Fruit fly (Drosophila melanogaster) whole organism, embryonic: ENCODE data around the gene nxf2.
A peak's percentile ranks its signal among the peaks of the same experiment; 100 is the strongest.

ENCODE experiments used
- B-H1 ChIP-seq: fragments of 200-800 bp; sonication (Bioruptor generic); IDR thresholded peaks from 3 replicates; pipeline ENCODE4 v1.3.6; 2022; ENCODE audit warnings: missing biosample characterization, missing genetic modification characterization
- C15 ChIP-seq: fragments of 200-800 bp; sonication (Bioruptor generic); IDR thresholded peaks from 3 replicates; pipeline ENCODE4 v1.3.6; 2022; ENCODE audit warnings: missing biosample characterization, missing genetic modification characterization
- CG10209 ChIP-seq: fragments of 200-800 bp; sonication (Bioruptor generic); optimal IDR thresholded peaks from 3 replicates; lab custom pipeline; 2017; ENCODE audit warnings: missing biosample characterization, mild to moderate bottlenecking, missing genetic modification characterization, missing genetic modification reagents
- CG10959 ChIP-seq: fragments of 200-800 bp; sonication (Bioruptor generic); IDR thresholded peaks from 2 replicates; pipeline ENCODE4 v1.3.6; 2022; ENCODE audit warnings: missing biosample characterization, missing genetic modification characterization
- CG11695 ChIP-seq: fragments of 200-800 bp; sonication (Bioruptor generic); IDR thresholded peaks from 3 replicates; pipeline ENCODE4 v1.3.6; 2022; ENCODE audit warnings: missing biosample characterization, missing genetic modification characterization
- CG12299 ChIP-seq: fragments of 200-800 bp; sonication (Bioruptor generic); optimal IDR thresholded peaks from 2 replicates; lab custom pipeline; 2018; ENCODE audit warnings: missing biosample characterization, mild to moderate bottlenecking, missing genetic modification characterization
- CG1602 ChIP-seq: fragments of 200-800 bp; sonication (Bioruptor generic); optimal IDR thresholded peaks from 3 replicates; lab custom pipeline; 2016; ENCODE audit warnings: missing biosample characterization, missing genetic modification characterization
- CG3163 ChIP-seq: fragments of 200-800 bp; sonication (Bioruptor generic); optimal IDR thresholded peaks from 3 replicates; lab custom pipeline; 2016; ENCODE audit warnings: missing biosample characterization, missing genetic modification characterization
- CG34376 ChIP-seq: fragments of 200-800 bp; sonication (Bioruptor generic); optimal IDR thresholded peaks from 2 replicates; lab custom pipeline; 2018; ENCODE audit warnings: missing biosample characterization, mild to moderate bottlenecking, missing genetic modification characterization
- CG3726 ChIP-seq: fragments of 200-800 bp; sonication (Bioruptor generic); IDR thresholded peaks from 3 replicates; pipeline ENCODE4, ENCODE4 v1.3.6; 2022; ENCODE audit warnings: missing biosample characterization, missing genetic modification characterization
- CG4404 ChIP-seq: fragments of 200-800 bp; sonication (Bioruptor generic); IDR thresholded peaks from 2 replicates; pipeline ENCODE4 v1.3.6; 2022; ENCODE audit warnings: missing biosample characterization, missing genetic modification characterization
- CG5953 ChIP-seq: fragments of 200-800 bp; sonication (Bioruptor generic); IDR thresholded peaks from 2 replicates; pipeline ENCODE4 v1.3.6; 2022; ENCODE audit warnings: missing biosample characterization, missing genetic modification characterization
- CG6683 ChIP-seq: fragments of 200-800 bp; sonication (Bioruptor generic); optimal IDR thresholded peaks from 2 replicates; lab custom pipeline; 2017; ENCODE audit warnings: missing biosample characterization, mild to moderate bottlenecking, missing genetic modification characterization, missing genetic modification reagents
- CG6813 ChIP-seq: fragments of 200-800 bp; sonication (Bioruptor generic); optimal IDR thresholded peaks from 2 replicates; lab custom pipeline; 2017; ENCODE audit warnings: missing biosample characterization, missing genetic modification characterization, mild to moderate bottlenecking, moderate library complexity, missing genetic modification reagents
- CG8281 ChIP-seq: fragments of 200-800 bp; sonication (Bioruptor generic); optimal IDR thresholded peaks from 2 replicates; lab custom pipeline; 2018; ENCODE audit warnings: missing biosample characterization, mild to moderate bottlenecking, missing genetic modification characterization, moderate library complexity
- CG9437 ChIP-seq: fragments of 200-800 bp; sonication (Bioruptor generic); optimal IDR thresholded peaks from 2 replicates; lab custom pipeline; 2018; ENCODE audit warnings: missing biosample characterization, mild to moderate bottlenecking, missing genetic modification characterization
- CG9609 ChIP-seq: fragments of 200-800 bp; sonication (Bioruptor generic); optimal IDR thresholded peaks from 3 replicates; lab custom pipeline; 2016; ENCODE audit warnings: missing biosample characterization, missing genetic modification characterization
- CG9797 ChIP-seq: fragments of 200-800 bp; sonication (Bioruptor generic); optimal IDR thresholded peaks from 3 replicates; lab custom pipeline; 2018; ENCODE audit warnings: missing biosample characterization, mild to moderate bottlenecking, missing genetic modification characterization
- CrebB ChIP-seq: fragments of 200-800 bp; sonication (Bioruptor generic); optimal IDR thresholded peaks from 3 replicates; lab custom pipeline; 2018; ENCODE audit warnings: missing biosample characterization, mild to moderate bottlenecking, missing genetic modification characterization
- Elba2 ChIP-seq: fragments of 200-800 bp; sonication (Bioruptor generic); optimal IDR thresholded peaks from 3 replicates; lab custom pipeline; 2016; ENCODE audit warnings: missing biosample characterization, missing genetic modification characterization
- Fer1 ChIP-seq: fragments of 200-800 bp; sonication (Bioruptor generic); optimal IDR thresholded peaks from 2 replicates; lab custom pipeline; 2017; ENCODE audit warnings: missing biosample characterization, mild to moderate bottlenecking, missing genetic modification characterization
- GATAe ChIP-seq: fragments of 200-800 bp; sonication (Bioruptor generic); conservative IDR thresholded peaks from 2 replicates; pipeline ENCODE4 v1.3.6; 2022; ENCODE audit warnings: missing biosample characterization, missing genetic modification characterization
- Jarid2 ChIP-seq: fragments of 200-800 bp; sonication (Bioruptor generic); optimal IDR thresholded peaks from 3 replicates; lab custom pipeline; 2017; ENCODE audit warnings: mild to moderate bottlenecking, missing biosample characterization, missing genetic modification reagents, missing genetic modification characterization
- Lpt ChIP-seq: fragments of >200 bp; optimal IDR thresholded peaks from 2 replicates; lab custom pipeline; 2018; ENCODE audit warnings: missing biosample characterization, missing genetic modification characterization
- Optix ChIP-seq: fragments of 200-800 bp; sonication (Bioruptor generic); IDR thresholded peaks from 3 replicates; pipeline ENCODE4 v1.3.6; 2022; ENCODE audit warnings: missing biosample characterization, missing genetic modification characterization
- PHDP ChIP-seq: fragments of 200-800 bp; sonication (Bioruptor generic); optimal IDR thresholded peaks from 3 replicates; lab custom pipeline; 2018; ENCODE audit warnings: missing biosample characterization, mild to moderate bottlenecking, missing genetic modification characterization, moderate library complexity
- ash1 ChIP-seq: fragments of 200-800 bp; sonication (Bioruptor generic); optimal IDR thresholded peaks from 2 replicates; lab custom pipeline; 2018; ENCODE audit warnings: missing biosample characterization, mild to moderate bottlenecking, missing genetic modification characterization
- cwo ChIP-seq: fragments of 200-800 bp; sonication (Bioruptor generic); optimal IDR thresholded peaks from 3 replicates; lab custom pipeline; 2017; ENCODE audit warnings: missing biosample characterization, missing genetic modification characterization, mild to moderate bottlenecking, moderate library complexity, missing genetic modification reagents
- dm ChIP-seq: fragments of 200-800 bp; sonication (Bioruptor generic); optimal IDR thresholded peaks from 3 replicates; lab custom pipeline; 2016; ENCODE audit warnings: missing biosample characterization, missing genetic modification characterization
- dmrt11E ChIP-seq: fragments of 200-800 bp; sonication (Bioruptor generic); optimal IDR thresholded peaks from 3 replicates; lab custom pipeline; 2018; ENCODE audit warnings: missing biosample characterization, mild to moderate bottlenecking, missing genetic modification characterization, moderate library complexity
- en ChIP-seq: fragments of 200-800 bp; sonication (Bioruptor generic); optimal IDR thresholded peaks from 2 replicates; lab custom pipeline; 2016; ENCODE audit warnings: missing biosample characterization, missing genetic modification characterization
- eve ChIP-seq, 2 experiments: fragments of >200 bp; optimal IDR thresholded peaks; 2 replicates each; lab custom pipeline; 2017; ENCODE audit warnings: missing biosample characterization in 2 of 2, missing genetic modification characterization in 2 of 2
- exex ChIP-seq: fragments of 200-800 bp; sonication (Bioruptor generic); optimal IDR thresholded peaks from 4 replicates; lab custom pipeline; 2018; ENCODE audit warnings: missing biosample characterization, mild to moderate bottlenecking, missing genetic modification characterization, moderate library complexity
- fd3F ChIP-seq: fragments of 200-800 bp; sonication (Bioruptor generic); optimal IDR thresholded peaks from 2 replicates; lab custom pipeline; 2018; ENCODE audit warnings: missing biosample characterization, mild to moderate bottlenecking, missing genetic modification characterization, moderate library complexity
- fru ChIP-seq: fragments of >200 bp; optimal IDR thresholded peaks from 2 replicates; lab custom pipeline; 2017
- hkb ChIP-seq, 2 experiments: fragments of 200-800 bp in 1 of 2; fragments of >200 bp in 1 of 2; sonication (Bioruptor generic) in 1 of 2; IDR thresholded peaks in 1 of 2; optimal IDR thresholded peaks in 1 of 2; 2 replicates each; pipeline versions ENCODE4 v1.3.6 to Lab custom; 2017 to 2022; ENCODE audit warnings: missing biosample characterization in 1 of 2, missing genetic modification characterization in 1 of 2
- inv ChIP-seq: fragments of 200-800 bp; sonication (Bioruptor generic); IDR thresholded peaks from 2 replicates; pipeline ENCODE4 v1.3.6; 2022; ENCODE audit warnings: missing biosample characterization, missing genetic modification characterization; ENCODE audit not compliant: partially characterized antibody
- jumu ChIP-seq: fragments of 200-800 bp; sonication (Bioruptor generic); optimal IDR thresholded peaks from 3 replicates; lab custom pipeline; 2016; ENCODE audit warnings: missing biosample characterization, missing genetic modification characterization
- lab ChIP-seq: fragments of 200-800 bp; sonication (Bioruptor generic); optimal IDR thresholded peaks from 3 replicates; lab custom pipeline; 2017; ENCODE audit warnings: missing biosample characterization, missing genetic modification characterization, mild to moderate bottlenecking, moderate library complexity, missing genetic modification reagents
- maf-S ChIP-seq: fragments of 200-800 bp; sonication (Bioruptor generic); optimal IDR thresholded peaks from 2 replicates; lab custom pipeline; 2016; ENCODE audit warnings: missing biosample characterization, missing genetic modification characterization
- pb ChIP-seq: fragments of 200-800 bp; sonication (Bioruptor generic); optimal IDR thresholded peaks from 3 replicates; lab custom pipeline; 2016; ENCODE audit warnings: missing biosample characterization, missing genetic modification characterization
- pnt ChIP-seq: fragments of 200-800 bp; sonication (Bioruptor generic); optimal IDR thresholded peaks from 3 replicates; lab custom pipeline; 2016; ENCODE audit warnings: missing biosample characterization, missing genetic modification characterization
- prd ChIP-seq, 3 experiments: fragments of >200 bp in 2 of 3; fragments of 200-800 bp in 1 of 3; sonication (Bioruptor generic) in 1 of 3; optimal IDR thresholded peaks in 2 of 3; IDR thresholded peaks in 1 of 3; 2 replicates in 2 of 3; 3 replicates in 1 of 3; pipeline versions ENCODE4 v1.3.6 to Lab custom; 2017 to 2022; ENCODE audit warnings: missing biosample characterization in 1 of 3, missing genetic modification characterization in 1 of 3
- pros ChIP-seq: fragments of 200-800 bp; sonication (Bioruptor generic); optimal IDR thresholded peaks from 3 replicates; lab custom pipeline; 2019; ENCODE audit warnings: missing biosample characterization, mild to moderate bottlenecking, missing genetic modification characterization, moderate library complexity
- repo ChIP-seq: fragments of 200-800 bp; sonication (Bioruptor generic); optimal IDR thresholded peaks from 2 replicates; lab custom pipeline; 2016; ENCODE audit warnings: missing biosample characterization, missing genetic modification characterization
- rib ChIP-seq: fragments of 200-800 bp; sonication (Bioruptor generic); IDR thresholded peaks from 2 replicates; pipeline ENCODE4 v1.3.6; 2022; ENCODE audit warnings: missing biosample characterization, missing genetic modification characterization
- sim ChIP-seq: fragments of 200-800 bp; sonication (Bioruptor generic); IDR thresholded peaks from 2 replicates; pipeline ENCODE4 v1.3.6; 2022; ENCODE audit warnings: missing biosample characterization, missing genetic modification characterization
- tgo ChIP-seq: fragments of 200-800 bp; sonication (Bioruptor generic); IDR thresholded peaks from 3 replicates; pipeline ENCODE4 v1.3.6; 2022; ENCODE audit warnings: missing biosample characterization, missing genetic modification characterization
- trh ChIP-seq: fragments of 200-800 bp; sonication (Bioruptor generic); optimal IDR thresholded peaks from 2 replicates; lab custom pipeline; 2016; ENCODE audit warnings: missing biosample characterization, missing genetic modification characterization
- ttk ChIP-seq: fragments of 200-800 bp; sonication (Bioruptor generic); IDR thresholded peaks from 2 replicates; pipeline ENCODE4 v2.1.2; 2022; ENCODE audit warnings: missing biosample characterization, missing genetic modification characterization
- vfl ChIP-seq: fragments of 200-800 bp; sonication (Bioruptor generic); optimal IDR thresholded peaks from 2 replicates; lab custom pipeline; 2016; ENCODE audit warnings: missing biosample characterization, missing genetic modification characterization

The nxf2 gene

dm6 chr3L:16609120-16609519, 29.0 kb upstream of the nxf2 start, which contains the start of gene CG4098 (continued):
- TF ChIP-seq Jarid2 (GFP tag; lab: Kevin White, UChicago), result no peak
- TF ChIP-seq lab (GFP tag; lab: Kevin White, UChicago), result peak; percentile 67
- no peak for TF ChIP-seq CG4404 (GFP tag; lab: Robert Waterston, UW)
- TF ChIP-seq en (GFP tag; lab: Kevin White, UChicago), result no peak
- peak; percentile 35 for TF ChIP-seq pnt
- TF ChIP-seq CG9797 (GFP tag; lab: Kevin White, UChicago), result peak; percentile 52
- TF ChIP-seq trh (GFP tag; lab: Kevin White, UChicago), result no peak
- TF ChIP-seq Optix (GFP tag; lab: Robert Waterston, UW), result peak; percentile 50; the same call in 2 of the 3 replicates
- no peak for TF ChIP-seq CG6813
- peak; percentile 16 for TF ChIP-seq CG1602 (GFP tag; lab: Kevin White, UChicago)
- TF ChIP-seq CG10209 (GFP tag; lab: Kevin White, UChicago), result peak; percentile 38
- no peak for TF ChIP-seq fru (lab: Kevin White, UChicago)
- no peak for TF ChIP-seq eve (GFP tag; optimal IDR thresholded peaks at IDR 0.05; lab: Kevin White, UChicago)
- TF ChIP-seq Elba2, result no peak
- peak; percentile 19 for TF ChIP-seq maf-S
- TF ChIP-seq Fer1 (GFP tag; lab: Kevin White, UChicago), result peak; percentile 51
- TF ChIP-seq pb, result no peak
- peak; percentile 24; the same call in 2 of the 3 replicates for TF ChIP-seq B-H1 (GFP tag; lab: Robert Waterston, UW)
- TF ChIP-seq ash1 (GFP tag; lab: Kevin White, UChicago), result peak; percentile 25
- no peak for TF ChIP-seq CG5953 (GFP tag; lab: Robert Waterston, UW)
- TF ChIP-seq cwo, result peak; percentile 39
- peak; percentile 47 for TF ChIP-seq CG34376
- peak; percentile 2 for TF ChIP-seq CrebB (tag; lab: Kevin White, UChicago)
- TF ChIP-seq CG10959 (GFP tag; lab: Robert Waterston, UW), result no peak; the same call in 1 of the 2 replicates
- no peak for TF ChIP-seq CG6683 (GFP tag; lab: Kevin White, UChicago)
- no peak for TF ChIP-seq fd3F
- TF ChIP-seq exex (tag; lab: Kevin White, UChicago), result no peak
- no peak for TF ChIP-seq pros (GFP tag; lab: Kevin White, UChicago)
- no peak for TF ChIP-seq C15
- no peak for TF ChIP-seq dmrt11E (tag; lab: Kevin White, UChicago)
- no peak for TF ChIP-seq sim (GFP tag; lab: Robert Waterston, UW)
- TF ChIP-seq CG3726 (GFP tag; lab: Robert Waterston, UW), result 0 out of 3 replicates have a peak, but pooled peaks have one; percentile 65
- peak; percentile 68 for TF ChIP-seq jumu
- peak; percentile 48 for TF ChIP-seq vfl (GFP tag; lab: Kevin White, UChicago)
- TF ChIP-seq rib (GFP tag; lab: Robert Waterston, UW), result no peak
- no peak for TF ChIP-seq GATAe (GFP tag; lab: Robert Waterston, UW)
- TF ChIP-seq prd (optimal IDR thresholded peaks at IDR 0.05; lab: Kevin White, UChicago), result no peak
- peak; percentile 77 for TF ChIP-seq prd (GFP tag; IDR thresholded peaks at IDR 0.05; lab: Robert Waterston, UW)
- no peak for TF ChIP-seq CG8281 (tag; lab: Kevin White, UChicago)
- peak; percentile 69 for TF ChIP-seq tgo (GFP tag; lab: Robert Waterston, UW)
- peak; percentile 45 for TF ChIP-seq CG9609
- TF ChIP-seq CG3163 (GFP tag; lab: Kevin White, UChicago), result no peak
- TF ChIP-seq hkb (optimal IDR thresholded peaks at IDR 0.05; lab: Kevin White, UChicago), result no peak
- TF ChIP-seq hkb (GFP tag; IDR thresholded peaks at IDR 0.05; lab: Robert Waterston, UW), result 0 out of 2 replicates have a peak, but pooled peaks have one; percentile 34
- TF ChIP-seq PHDP (tag; lab: Kevin White, UChicago), result peak; percentile 20
- TF ChIP-seq repo (GFP tag; lab: Kevin White, UChicago), result no peak
- TF ChIP-seq inv, result no peak
- no peak for TF ChIP-seq Lpt (GFP tag; lab: Kevin White, UChicago)
- TF ChIP-seq CG12299 (tag; lab: Kevin White, UChicago), result no peak
- TF ChIP-seq CG11695 (GFP tag; lab: Robert Waterston, UW), result no peak
- no peak for TF ChIP-seq CG9437
- TF ChIP-seq dm (GFP tag; lab: Kevin White, UChicago), result peak; percentile 11
- TF ChIP-seq ttk (GFP tag; lab: Robert Waterston, UW), result peak; percentile 52; the same call in 1 of the 2 replicates
